Worm (Caenorhabditis elegans): ENCODE results near the gene M163.9.
"Not testable (repeated sequence)": the region's sequence is repeated elsewhere in the genome, so short reads cannot be mapped to it uniquely, and the experiment has no call there.

Gene M163.9

DNA sequence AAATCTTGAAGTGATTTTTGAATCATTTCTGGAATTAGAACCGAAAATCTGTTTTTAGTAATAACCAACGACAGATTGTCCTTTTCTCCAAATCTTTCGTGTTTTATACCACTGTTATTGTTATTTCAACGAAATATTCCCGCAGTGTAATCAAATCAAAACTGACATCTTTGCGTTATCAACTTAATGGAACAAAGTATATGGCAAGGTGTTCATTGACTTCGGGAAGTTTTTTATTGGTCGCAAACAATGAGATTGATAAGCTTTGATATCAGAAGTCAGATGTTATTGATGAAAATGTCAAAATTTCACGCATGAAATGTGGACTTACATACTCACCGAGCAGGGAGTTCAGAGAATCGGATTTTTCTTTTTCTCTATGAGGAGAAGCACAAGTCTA lies 44.7 kb upstream of the M163.9 start, which contains the start of gene F23D12.11:
F23D12.11 (minus strand) TSS at position 79 of the 400 bp plus-strand sequence.
- TF ChIP-seq ztf-22 (GFP tag; optimal IDR thresholded peaks at IDR 0.05), result no peak
- TF ChIP-seq let-607 (tag; optimal IDR thresholded peaks at IDR 0.05), result no peak
- TF ChIP-seq F57A8.1 (GFP tag; optimal IDR thresholded peaks at IDR 0.05), result no peak
- no peak for TF ChIP-seq K12H6.12 (tag; optimal IDR thresholded peaks at IDR 0.05)
- TF ChIP-seq mel-28 (tag; optimal IDR thresholded peaks at IDR 0.05; ENCODE audit: borderline replicate concordance), result no peak
- TF ChIP-seq cebp-2 (GFP tag; IDR thresholded peaks at IDR 0.05), result no peak
- TF ChIP-seq attf-3 (GFP tag; conservative IDR thresholded peaks at IDR 0.05), result no peak
- no peak for TF ChIP-seq let-526 (GFP tag; IDR thresholded peaks at IDR 0.05)
- no peak for TF ChIP-seq Y53G8AR.9 (GFP tag; conservative IDR thresholded peaks at IDR 0.05)
- no peak for TF ChIP-seq lag-1 (GFP tag; IDR thresholded peaks at IDR 0.05)
- no peak for TF ChIP-seq egl-44 (GFP tag; IDR thresholded peaks at IDR 0.05)
- TF ChIP-seq sptf-2 (GFP tag; optimal IDR thresholded peaks at IDR 0.05), result no peak
- TF ChIP-seq ceh-40 (GFP tag; IDR thresholded peaks at IDR 0.05), result no peak
- no peak for TF ChIP-seq sdz-38 (tag; optimal IDR thresholded peaks at IDR 0.05)
- TF ChIP-seq ztf-26 (tag; optimal IDR thresholded peaks at IDR 0.05), result no peak
- TF ChIP-seq sea-2 (GFP tag; IDR thresholded peaks at IDR 0.05), result no peak

DNA sequence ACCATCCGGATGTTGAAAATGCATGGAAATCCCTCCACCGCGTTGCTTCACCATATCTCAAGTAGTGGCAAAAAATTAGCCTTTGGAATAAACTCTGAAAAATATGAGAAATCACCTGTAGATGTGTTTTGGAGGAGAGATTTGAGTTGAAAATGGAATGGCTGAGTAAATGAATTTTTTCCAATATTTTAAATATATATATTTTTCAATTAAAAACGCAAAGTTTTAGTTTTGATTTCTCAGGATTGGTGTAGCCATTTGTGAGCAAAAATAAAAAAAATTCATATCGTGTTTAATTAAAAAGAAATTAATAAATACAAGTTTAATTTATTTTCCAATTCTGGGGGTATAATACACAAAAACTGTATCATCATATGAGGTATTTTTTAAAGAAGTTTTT lies 41.3 kb upstream of the M163.9 start, which contains the start of gene F23D12.1:
F23D12.1 (minus strand) TSS at position 101 of the 400 bp plus-strand sequence.
- TF ChIP-seq pha-4 (tag; optimal IDR thresholded peaks at IDR 0.05) (no peak), C06A6.2 (GFP tag; conservative IDR thresholded peaks at IDR 0.05) (no peak), tbp1 (GFP tag; optimal IDR thresholded peaks at IDR 0.05) (no peak), ekl-4 (GFP tag; IDR thresholded peaks at IDR 0.05) (no peak)

DNA sequence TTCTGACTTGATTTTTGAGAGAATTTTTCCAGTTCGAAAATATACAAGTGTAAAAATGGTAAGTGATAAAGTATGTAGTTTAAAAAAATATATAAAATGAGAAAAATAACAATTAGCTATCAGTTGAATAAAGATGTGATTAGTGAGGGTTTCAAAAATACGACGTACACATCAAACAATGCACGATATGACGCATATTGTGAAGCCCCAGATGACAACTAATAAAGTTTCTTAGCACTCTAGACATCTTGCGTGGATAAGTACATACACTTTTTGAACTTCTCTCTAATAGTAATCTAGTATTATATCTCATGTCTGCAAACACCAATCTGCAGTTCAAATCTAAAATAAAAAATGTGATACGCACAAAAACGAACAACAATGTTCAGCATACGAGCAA lies 38.9 kb upstream of the M163.9 start:
- TF ChIP-seq pbrm-1 (GFP tag; IDR thresholded peaks at IDR 0.05) (no peak), ceh-58 (GFP tag; IDR thresholded peaks at IDR 0.05) (no peak), F33H1.4 (GFP tag; IDR thresholded peaks at IDR 0.05) (no peak), C06A6.2 (GFP tag; conservative IDR thresholded peaks at IDR 0.05) (no peak), ceh-91 (GFP tag; IDR thresholded peaks at IDR 0.05) (no peak)

DNA sequence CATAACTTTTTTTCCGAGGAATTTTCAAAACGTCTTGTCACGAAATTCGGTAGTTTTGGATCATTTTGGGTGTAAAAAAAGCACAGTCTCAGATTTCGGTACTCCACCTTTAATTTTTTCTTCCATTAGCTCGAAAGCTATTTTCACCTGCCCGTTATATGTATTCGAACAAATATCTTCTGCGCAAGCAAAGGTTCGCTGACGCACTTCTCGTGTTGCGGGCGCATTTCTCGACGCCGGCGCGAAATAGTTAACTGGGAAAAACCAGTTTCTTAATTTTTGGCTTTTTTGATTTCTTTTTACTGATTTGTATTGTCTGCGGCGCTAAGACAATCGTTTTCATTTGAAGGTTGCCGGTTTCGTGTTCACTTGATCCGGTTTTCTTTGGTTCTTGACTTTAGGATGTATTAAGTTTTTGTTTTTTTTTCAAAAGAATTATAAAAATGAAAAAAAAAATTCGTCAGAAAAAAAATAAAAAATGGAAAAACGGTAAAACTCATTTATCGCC lies 33.7 kb upstream of the M163.9 start:
- TF ChIP-seq sptf-2 (GFP tag; optimal IDR thresholded peaks at IDR 0.05) (no peak), nhr-27 (tag; optimal IDR thresholded peaks at IDR 0.05) (no peak), rcor-1 (GFP tag; IDR thresholded peaks at IDR 0.05) (no peak), nhr-179 (tag; optimal IDR thresholded peaks at IDR 0.05) (no peak), F49E8.2 (tag; optimal IDR thresholded peaks at IDR 0.05; ENCODE audit: insufficient read depth) (no peak), snpc-1.1 (tag; optimal IDR thresholded peaks at IDR 0.05; ENCODE audit: insufficient read depth) (no peak), ztf-18 (tag; optimal IDR thresholded peaks at IDR 0.05) (peak; percentile 65), madf-3 (GFP tag; IDR thresholded peaks at IDR 0.05) (no peak)

DNA sequence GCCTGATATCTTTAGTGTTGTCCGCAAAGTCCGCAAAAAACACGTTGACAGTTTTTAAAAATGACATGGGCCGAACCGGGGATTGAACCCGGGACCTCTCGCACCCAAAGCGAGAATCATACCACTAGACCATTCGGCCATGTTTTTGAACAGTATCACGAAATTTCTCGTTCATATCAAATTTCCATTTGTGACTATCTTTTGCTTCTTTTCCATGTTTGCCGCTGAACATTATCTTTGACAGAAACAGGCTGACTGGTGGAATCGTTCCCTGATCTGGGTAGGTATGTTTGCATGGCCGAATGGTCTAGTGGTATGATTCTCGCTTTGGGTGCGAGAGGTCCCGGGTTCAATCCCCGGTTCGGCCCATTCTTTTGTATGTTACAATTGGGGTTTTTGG lies 31.6 kb upstream of the M163.9 start:
- peak; percentile 25 for TF ChIP-seq atf-7 (tag; optimal IDR thresholded peaks at IDR 0.05)
- peak; percentile 80 for TF ChIP-seq B0261.1 (tag; optimal IDR thresholded peaks at IDR 0.05)
- TF ChIP-seq Y56A3A.18 (GFP tag; IDR thresholded peaks at IDR 0.05), result peak; percentile 74; the same call in 1 of the 2 replicates
- peak; percentile 85 for TF ChIP-seq ztf-26 (tag; optimal IDR thresholded peaks at IDR 0.05)
- TF ChIP-seq D2030.7 (GFP tag; IDR thresholded peaks at IDR 0.05), result peak; percentile 64
- TF ChIP-seq madf-10 (tag; optimal IDR thresholded peaks at IDR 0.05), result peak; percentile 50
- peak; percentile 68 for TF ChIP-seq ZK185.1 (tag; optimal IDR thresholded peaks at IDR 0.05; ENCODE audit: poor library complexity, severe bottlenecking)
- TF ChIP-seq nhr-90 (tag; optimal IDR thresholded peaks at IDR 0.05), result peak; percentile 64
- TF ChIP-seq him-1 (tag; optimal IDR thresholded peaks at IDR 0.05), result peak; percentile 56
- peak; percentile 89 for TF ChIP-seq tbp1 (GFP tag; optimal IDR thresholded peaks at IDR 0.05)
- TF ChIP-seq cebp-1 (GFP tag; IDR thresholded peaks at IDR 0.05), result peak; percentile 49; the same call in 1 of the 2 replicates
- TF ChIP-seq cebp-1 (tag; optimal IDR thresholded peaks at IDR 0.05), result not testable (repeated sequence)
- TF ChIP-seq die-1 (tag; optimal IDR thresholded peaks at IDR 0.05), result peak; percentile 67
- TF ChIP-seq lin-40 (tag; optimal IDR thresholded peaks at IDR 0.05), result peak; percentile 79

All from whole organism, young adult.